Worm (Caenorhabditis elegans) whole organism, early embryonic: ENCODE measurements around the gene Y45F3A.8.

Experiments
- F13C5.2 ChIP-seq: sonication (generic microtip); optimal IDR thresholded peaks from 2 replicates; lab custom pipeline; 2017; ENCODE audit warnings: mild to moderate bottlenecking, missing genetic modification characterization, inconsistent platforms, missing compliant biosample characterization
- ama-1 ChIP-seq: fragments of 150-350 bp; optimal IDR thresholded peaks from 2 replicates; lab custom pipeline; 2014
- hmbx-1 ChIP-seq: sonication (generic microtip); optimal IDR thresholded peaks from 2 replicates; lab custom pipeline; 2016; ENCODE audit warnings: mild to moderate bottlenecking, missing genetic modification characterization, missing compliant biosample characterization
- sea-1 ChIP-seq: fragments of 200-800 bp; sonication (Bioruptor generic); conservative IDR thresholded peaks from 2 replicates; pipeline ENCODE4 v1.3.6; 2022; ENCODE audit warnings: missing genetic modification characterization, missing compliant biosample characterization

DNA sequence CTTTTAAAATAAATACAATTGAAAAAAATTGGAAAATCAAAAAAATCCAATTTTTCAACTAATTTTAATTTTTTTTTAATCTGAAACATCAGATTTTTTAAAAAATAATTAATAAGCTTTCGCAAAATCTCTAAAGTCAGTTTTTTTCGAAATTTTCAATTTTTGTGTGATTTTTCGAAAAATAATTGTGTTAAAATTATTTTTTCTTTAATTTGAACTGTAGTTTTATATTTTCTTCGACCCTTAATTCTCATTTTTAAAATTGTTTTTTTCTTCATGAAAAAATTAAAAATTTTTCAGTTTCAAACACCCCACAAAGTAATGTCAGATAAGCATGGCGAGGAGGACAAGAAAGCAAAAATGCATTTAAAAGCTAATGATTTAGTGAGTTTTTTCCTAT lies 12.4 kb upstream of the Y45F3A.8 start, which contains the start of gene rabx-5:
- TF ChIP-seq sea-1 (GFP tag; lab: Robert Waterston, UW) = no peak
- no peak for TF ChIP-seq ama-1 (lab: Kevin White, UChicago)
- no peak for TF ChIP-seq F13C5.2
- TF ChIP-seq hmbx-1 (tag; lab: Kevin White, UChicago) = no peak
